Fruit fly (Drosophila melanogaster) whole organism, embryonic: ENCODE data around the gene ZnT77C.

Source experiments
- Antp ChIP-seq: fragments of 200-800 bp; sonication (Bioruptor generic); optimal IDR thresholded peaks from 3 replicates; lab custom pipeline; 2016; ENCODE audit warnings: missing biosample characterization, missing genetic modification characterization
- Asciz ChIP-seq: fragments of 200-800 bp; sonication (Bioruptor generic); optimal IDR thresholded peaks from 2 replicates; lab custom pipeline; 2017; ENCODE audit warnings: missing biosample characterization, mild to moderate bottlenecking, missing genetic modification characterization, missing genetic modification reagents
- Atf6 ChIP-seq: fragments of 200-800 bp; sonication (Bioruptor generic); IDR thresholded peaks from 2 replicates; pipeline ENCODE4 v1.3.6; 2022; ENCODE audit warnings: missing biosample characterization, missing genetic modification characterization
- B-H1 ChIP-seq: fragments of 200-800 bp; sonication (Bioruptor generic); IDR thresholded peaks from 3 replicates; pipeline ENCODE4 v1.3.6; 2022; ENCODE audit warnings: missing biosample characterization, missing genetic modification characterization
- CG10321 ChIP-seq: fragments of 200-800 bp; sonication (Bioruptor generic); IDR thresholded peaks from 2 replicates; pipeline ENCODE4 v1.3.6; 2022; ENCODE audit warnings: missing biosample characterization, missing genetic modification characterization
- CG10654 ChIP-seq: fragments of 200-800 bp; sonication (Bioruptor generic); optimal IDR thresholded peaks from 2 replicates; lab custom pipeline; 2016; ENCODE audit warnings: missing biosample characterization, missing genetic modification characterization
- CG11696 ChIP-seq: fragments of 200-800 bp; sonication (Bioruptor generic); IDR thresholded peaks from 2 replicates; pipeline ENCODE4 v1.3.6; 2022; ENCODE audit warnings: missing biosample characterization, missing genetic modification characterization
- CG12299 ChIP-seq: fragments of 200-800 bp; sonication (Bioruptor generic); optimal IDR thresholded peaks from 2 replicates; lab custom pipeline; 2018; ENCODE audit warnings: missing biosample characterization, mild to moderate bottlenecking, missing genetic modification characterization
- CG12659 ChIP-seq: fragments of 200-800 bp; sonication (Bioruptor generic); optimal IDR thresholded peaks from 3 replicates; lab custom pipeline; 2017; ENCODE audit warnings: mild to moderate bottlenecking, missing biosample characterization, missing genetic modification reagents, missing genetic modification characterization
- CG14860 ChIP-seq: fragments of 200-800 bp; sonication (Bioruptor generic); IDR thresholded peaks from 3 replicates; pipeline ENCODE4 v1.3.6; 2022; ENCODE audit warnings: missing biosample characterization, missing genetic modification characterization; ENCODE audit not compliant: partially characterized antibody
- CG1529 ChIP-seq: fragments of 200-800 bp; sonication (Bioruptor generic); optimal IDR thresholded peaks from 3 replicates; lab custom pipeline; 2018; ENCODE audit warnings: missing biosample characterization, missing genetic modification characterization
- CG15601 ChIP-seq: fragments of 200-800 bp; sonication (Bioruptor generic); optimal IDR thresholded peaks from 3 replicates; lab custom pipeline; 2019; ENCODE audit warnings: missing biosample characterization, mild to moderate bottlenecking, missing genetic modification characterization, moderate library complexity
- CG16813 ChIP-seq: fragments of 200-800 bp; sonication (Bioruptor generic); IDR thresholded peaks from 3 replicates; pipeline ENCODE4 v1.3.6; 2022; ENCODE audit warnings: missing biosample characterization, missing genetic modification characterization; ENCODE audit not compliant: partially characterized antibody
- CG18764 ChIP-seq: fragments of 200-800 bp; sonication (Bioruptor generic); optimal IDR thresholded peaks from 3 replicates; lab custom pipeline; 2016; ENCODE audit warnings: missing biosample characterization, missing genetic modification characterization
- CG2199 ChIP-seq: fragments of 200-800 bp; sonication (Bioruptor generic); IDR thresholded peaks from 3 replicates; pipeline ENCODE4 v1.3.6; 2022; ENCODE audit warnings: missing biosample characterization, missing genetic modification characterization
- CG31224 ChIP-seq: fragments of 200-800 bp; sonication (Bioruptor generic); IDR thresholded peaks from 2 replicates; pipeline ENCODE4 v1.3.6; 2022; ENCODE audit warnings: missing biosample characterization, missing genetic modification characterization
- CG3407 ChIP-seq: fragments of 200-800 bp; sonication (Bioruptor generic); optimal IDR thresholded peaks from 2 replicates; lab custom pipeline; 2018; ENCODE audit warnings: missing biosample characterization, mild to moderate bottlenecking, missing genetic modification characterization
- CG34224 ChIP-seq: fragments of 200-800 bp; sonication (Bioruptor generic); IDR thresholded peaks from 3 replicates; pipeline ENCODE4 v1.3.6; 2022; ENCODE audit warnings: missing biosample characterization, missing genetic modification characterization; ENCODE audit not compliant: partially characterized antibody
- CG43689 ChIP-seq: fragments of 200-800 bp; sonication (Bioruptor generic); IDR thresholded peaks from 2 replicates; pipeline ENCODE4 v1.3.6; 2022; ENCODE audit warnings: missing biosample characterization, missing genetic modification characterization
- CG4424 ChIP-seq: fragments of 200-800 bp; sonication (Bioruptor generic); optimal IDR thresholded peaks from 3 replicates; lab custom pipeline; 2016; ENCODE audit warnings: missing biosample characterization, missing genetic modification characterization
- CG4820 ChIP-seq: fragments of 200-800 bp; sonication (Bioruptor generic); optimal IDR thresholded peaks from 3 replicates; lab custom pipeline; 2016; ENCODE audit warnings: missing biosample characterization, missing genetic modification characterization
- CG6689 ChIP-seq: fragments of 200-800 bp; sonication (Bioruptor generic); IDR thresholded peaks from 2 replicates; pipeline ENCODE4 v1.3.6; 2022; ENCODE audit warnings: missing biosample characterization, missing genetic modification characterization
- CG7786 ChIP-seq: fragments of 200-800 bp; sonication (Bioruptor generic); optimal IDR thresholded peaks from 2 replicates; lab custom pipeline; 2016; ENCODE audit warnings: missing biosample characterization, missing genetic modification characterization
- CG8359 ChIP-seq: fragments of 200-800 bp; sonication (Bioruptor generic); optimal IDR thresholded peaks from 2 replicates; lab custom pipeline; 2017; ENCODE audit warnings: missing biosample characterization, mild to moderate bottlenecking, missing genetic modification characterization, borderline replicate concordance
- CG9609 ChIP-seq: fragments of 200-800 bp; sonication (Bioruptor generic); optimal IDR thresholded peaks from 3 replicates; lab custom pipeline; 2016; ENCODE audit warnings: missing biosample characterization, missing genetic modification characterization
- CG9797 ChIP-seq: fragments of 200-800 bp; sonication (Bioruptor generic); optimal IDR thresholded peaks from 3 replicates; lab custom pipeline; 2018; ENCODE audit warnings: missing biosample characterization, mild to moderate bottlenecking, missing genetic modification characterization
- CoRest ChIP-seq: fragments of 200-800 bp; sonication (Bioruptor generic); optimal IDR thresholded peaks from 3 replicates; lab custom pipeline; 2018; ENCODE audit warnings: missing biosample characterization, mild to moderate bottlenecking, missing genetic modification characterization, moderate library complexity
- Doc2 ChIP-seq: fragments of 200-800 bp; sonication (Bioruptor generic); IDR thresholded peaks from 2 replicates; pipeline ENCODE4 v1.3.6; 2022; ENCODE audit warnings: missing biosample characterization, missing genetic modification characterization
- HLH3B ChIP-seq: fragments of 200-800 bp; sonication (Bioruptor generic); IDR thresholded peaks from 2 replicates; pipeline ENCODE4 v1.3.6; 2022; ENCODE audit warnings: missing biosample characterization, missing genetic modification characterization
- HLHmδ ChIP-seq: fragments of 200-800 bp; sonication (Bioruptor generic); optimal IDR thresholded peaks from 2 replicates; lab custom pipeline; 2018; ENCODE audit warnings: missing biosample characterization, mild to moderate bottlenecking, missing genetic modification characterization, moderate library complexity
- MBD-R2 ChIP-seq: fragments of 200-800 bp; sonication (Bioruptor generic); IDR thresholded peaks from 2 replicates; pipeline ENCODE4 v1.3.6; 2022; ENCODE audit warnings: missing biosample characterization, missing genetic modification characterization
- Med ChIP-seq: fragments of 200-800 bp; sonication (Bioruptor generic); peaks from one replicate; lab custom pipeline; 2016; ENCODE audit warnings: missing biosample characterization, missing genetic modification characterization, mild to moderate bottlenecking, inconsistent platforms, moderate library complexity
- Neu2 ChIP-seq: fragments of 200-800 bp; sonication (Bioruptor generic); optimal IDR thresholded peaks from 3 replicates; lab custom pipeline; 2016; ENCODE audit warnings: missing biosample characterization, missing genetic modification characterization, borderline replicate concordance
- Sin3A ChIP-seq: fragments of >200 bp; optimal IDR thresholded peaks from 2 replicates; lab custom pipeline; 2018
- Taf1 ChIP-seq: fragments of 200-800 bp; sonication (Bioruptor generic); IDR thresholded peaks from 2 replicates; pipeline ENCODE4 v1.3.6; 2022; ENCODE audit warnings: missing biosample characterization, missing genetic modification characterization
- bab2 ChIP-seq: fragments of 200-800 bp; sonication (Bioruptor generic); optimal IDR thresholded peaks from 2 replicates; lab custom pipeline; 2016; ENCODE audit warnings: missing biosample characterization, missing genetic modification characterization
- caup ChIP-seq: fragments of 200-800 bp; sonication (Bioruptor generic); optimal IDR thresholded peaks from 3 replicates; lab custom pipeline; 2017; ENCODE audit warnings: missing biosample characterization, mild to moderate bottlenecking, missing genetic modification characterization, moderate library complexity; ENCODE audit not compliant: severe bottlenecking
- chif ChIP-seq, 2 experiments: fragments of 200-800 bp; sonication (Bioruptor generic); optimal IDR thresholded peaks; 3 replicates each; lab custom pipeline; 2016; ENCODE audit warnings: missing biosample characterization in 2 of 2, missing genetic modification characterization in 2 of 2
- croc ChIP-seq: fragments of 200-800 bp; sonication (Bioruptor generic); conservative IDR thresholded peaks from 3 replicates; pipeline ENCODE4 v1.3.6; 2022; ENCODE audit warnings: missing biosample characterization, missing genetic modification characterization
- crp ChIP-seq, 2 experiments: fragments of 200-800 bp; sonication (Bioruptor generic); optimal IDR thresholded peaks; 2 replicates in 1 of 2; 3 replicates in 1 of 2; lab custom pipeline; 2017; ENCODE audit warnings: missing biosample characterization in 2 of 2, missing genetic modification characterization in 2 of 2, mild to moderate bottlenecking in 1 of 2, moderate library complexity in 1 of 2
- da ChIP-seq: fragments of 200-800 bp; sonication (Bioruptor generic); optimal IDR thresholded peaks from 2 replicates; lab custom pipeline; 2016; ENCODE audit warnings: missing biosample characterization, missing genetic modification characterization
- dan ChIP-seq: fragments of 200-800 bp; sonication (Bioruptor generic); IDR thresholded peaks from 2 replicates; pipeline ENCODE4 v1.3.6; 2022; ENCODE audit warnings: missing biosample characterization, missing genetic modification characterization
- fd64A ChIP-seq: fragments of 200-800 bp; sonication (Bioruptor generic); optimal IDR thresholded peaks from 3 replicates; lab custom pipeline; 2018; ENCODE audit warnings: missing biosample characterization, mild to moderate bottlenecking, missing genetic modification characterization
- fu2 ChIP-seq: fragments of 200-800 bp; sonication (Bioruptor generic); optimal IDR thresholded peaks from 2 replicates; lab custom pipeline; 2016; ENCODE audit warnings: missing biosample characterization, missing genetic modification characterization
- hth ChIP-seq: fragments of >200 bp; optimal IDR thresholded peaks from 2 replicates; lab custom pipeline; 2017; ENCODE audit warnings: inconsistent platforms
- otp ChIP-seq: fragments of 200-800 bp; sonication (Bioruptor generic); IDR thresholded peaks from 3 replicates; pipeline ENCODE4, ENCODE4 v1.3.6; 2022; ENCODE audit warnings: missing biosample characterization, missing genetic modification characterization
- ranshi ChIP-seq: fragments of 200-800 bp; sonication (Bioruptor generic); IDR thresholded peaks from 2 replicates; pipeline ENCODE4 v1.3.6; 2022; ENCODE audit warnings: missing biosample characterization, missing genetic modification characterization
- shn ChIP-seq: fragments of 200-800 bp; sonication (Bioruptor generic); optimal IDR thresholded peaks from 3 replicates; lab custom pipeline; 2016; ENCODE audit warnings: missing biosample characterization, missing genetic modification characterization
- slp2 ChIP-seq: fragments of 200-800 bp; sonication (Bioruptor generic); optimal IDR thresholded peaks from 2 replicates; lab custom pipeline; 2016; ENCODE audit warnings: missing biosample characterization, missing genetic modification characterization
- wor ChIP-seq: fragments of 200-800 bp; sonication (Bioruptor generic); IDR thresholded peaks from 2 replicates; pipeline ENCODE4 v1.3.6; 2022; ENCODE audit warnings: missing biosample characterization, missing genetic modification characterization

Gene ZnT77C

dm6 chr3L:20509121-20509934, 14.6 kb upstream of the ZnT77C start (continued):
- TF ChIP-seq crp (GFP tag; optimal IDR thresholded peaks at IDR 0.05; lab: Kevin White, UChicago) (peak in 1 of 2 experiments; percentile 28), CG18764 (GFP tag; lab: Kevin White, UChicago) (no peak), slp2 (GFP tag; lab: Kevin White, UChicago) (peak; percentile 71), Asciz (GFP tag; lab: Kevin White, UChicago) (peak; percentile 85), caup (GFP tag; lab: Kevin White, UChicago) (peak; percentile 78), CG16813 (GFP tag; lab: Robert Waterston, UW) (no peak), CG9797 (GFP tag; lab: Kevin White, UChicago) (no peak), CG9609 (GFP tag; lab: Kevin White, UChicago) (peak; percentile 50), CG12659 (GFP tag; lab: Kevin White, UChicago) (peak; percentile 86), CG8359 (peak; percentile 18), CG43689 (GFP tag; lab: Robert Waterston, UW) (no peak), bab2 (GFP tag; lab: Kevin White, UChicago) (peak; percentile 76), CG34224 (GFP tag; lab: Robert Waterston, UW) (0 out of 3 replicates have a peak, but pooled peaks have one; percentile 23), CG3407 (GFP tag; lab: Kevin White, UChicago) (peak; percentile 55), Taf1 (GFP tag; lab: Robert Waterston, UW) (no peak), ranshi (no peak), CG4424 (GFP tag; lab: Kevin White, UChicago) (peak; percentile 78), chif (GFP tag; optimal IDR thresholded peaks at IDR 0.05; lab: Kevin White, UChicago) (peak; percentile 57 to 67), CG14860 (GFP tag; lab: Robert Waterston, UW) (no peak), CoRest (tag; lab: Kevin White, UChicago) (peak; percentile 91), hth (no peak), Neu2 (GFP tag; lab: Kevin White, UChicago) (no peak), CG10321 (no peak), CG2199 (GFP tag; lab: Robert Waterston, UW) (no peak), dan (GFP tag; lab: Robert Waterston, UW) (no peak), HLH3B (GFP tag; lab: Robert Waterston, UW) (no peak), CG15601 (tag; lab: Kevin White, UChicago) (peak; percentile 74), otp (GFP tag; lab: Robert Waterston, UW) (no peak), CG7786 (peak; percentile 69), fu2 (GFP tag; lab: Kevin White, UChicago) (peak; percentile 58), MBD-R2 (GFP tag; lab: Robert Waterston, UW) (no peak; the same call in 1 of the 2 replicates), CG31224 (GFP tag; lab: Robert Waterston, UW) (peak; percentile 34; the same call in 1 of the 2 replicates), Antp (peak; percentile 5), wor (no peak), B-H1 (GFP tag; lab: Robert Waterston, UW) (no peak; the same call in 2 of the 3 replicates), Med (GFP tag; lab: Kevin White, UChicago) (peak; percentile 88), CG11696 (GFP tag; lab: Robert Waterston, UW) (no peak), croc (GFP tag; lab: Robert Waterston, UW) (peak; percentile 21; the same call in 1 of the 3 replicates), Sin3A (lab: Kevin White, UChicago) (no peak), fd64A (GFP tag; lab: Kevin White, UChicago) (no peak), Doc2 (GFP tag; lab: Robert Waterston, UW) (no peak), CG12299 (peak; percentile 63), CG1529 (GFP tag; lab: Kevin White, UChicago) (peak; percentile 60), CG6689 (no peak), shn (GFP tag; lab: Kevin White, UChicago) (peak; percentile 74), Atf6 (GFP tag; lab: Robert Waterston, UW) (peak; percentile 53), HLHmδ (no peak), CG4820 (GFP tag; lab: Kevin White, UChicago) (peak; percentile 70), CG10654 (GFP tag; lab: Kevin White, UChicago) (peak; percentile 40), da (no peak)
